Fruit fly (Drosophila melanogaster) whole organism, prepupa: ENCODE data around the gene Fancm.
A peak's percentile ranks its signal among the peaks of the same experiment; 100 is the strongest.

ENCODE experiments used
- Blimp-1 ChIP-seq: fragments of 200-800 bp; sonication (Bioruptor generic); optimal IDR thresholded peaks from 3 replicates; lab custom pipeline; 2017; ENCODE audit warnings: missing biosample characterization, missing genetic modification characterization, mild to moderate bottlenecking, moderate library complexity, missing genetic modification reagents
- CG10631 ChIP-seq: fragments of 200-800 bp; sonication (Bioruptor generic); optimal IDR thresholded peaks from 2 replicates; lab custom pipeline; 2016; ENCODE audit warnings: missing biosample characterization, missing genetic modification characterization
- CG10669 ChIP-seq: fragments of 200-800 bp; sonication (Bioruptor generic); optimal IDR thresholded peaks from 3 replicates; lab custom pipeline; 2018; ENCODE audit warnings: missing biosample characterization, mild to moderate bottlenecking, missing genetic modification characterization, moderate library complexity
- CG11902 ChIP-seq: fragments of 200-800 bp; sonication (Bioruptor generic); optimal IDR thresholded peaks from 3 replicates; lab custom pipeline; 2016; ENCODE audit warnings: missing biosample characterization, missing genetic modification characterization
- CG15336 ChIP-seq: fragments of 200-800 bp; sonication (Bioruptor generic); IDR thresholded peaks from 2 replicates; pipeline ENCODE4 v1.3.6; 2022; ENCODE audit warnings: missing biosample characterization, missing genetic modification characterization
- CG1621 ChIP-seq: fragments of 200-800 bp; sonication (Bioruptor generic); optimal IDR thresholded peaks from 3 replicates; lab custom pipeline; 2018; ENCODE audit warnings: missing biosample characterization, mild to moderate bottlenecking, missing genetic modification characterization
- CG32006 ChIP-seq: fragments of 200-800 bp; sonication (Bioruptor generic); optimal IDR thresholded peaks from 3 replicates; lab custom pipeline; 2017; ENCODE audit warnings: missing biosample characterization, mild to moderate bottlenecking, missing genetic modification characterization
- CG3919 ChIP-seq: fragments of 200-800 bp; sonication (Bioruptor generic); optimal IDR thresholded peaks from 3 replicates; lab custom pipeline; 2016; ENCODE audit warnings: missing biosample characterization, missing genetic modification characterization
- CG6808 ChIP-seq: fragments of 200-800 bp; sonication (Bioruptor generic); optimal IDR thresholded peaks from 3 replicates; lab custom pipeline; 2017; ENCODE audit warnings: missing biosample characterization, missing genetic modification characterization, mild to moderate bottlenecking, moderate library complexity, missing genetic modification reagents
- CG7368 ChIP-seq: fragments of 200-800 bp; sonication (Bioruptor generic); optimal IDR thresholded peaks from 3 replicates; lab custom pipeline; 2016; ENCODE audit warnings: missing biosample characterization, missing genetic modification characterization
- CG8632 ChIP-seq: fragments of 200-800 bp; sonication (Bioruptor generic); optimal IDR thresholded peaks from 3 replicates; lab custom pipeline; 2016; ENCODE audit warnings: missing biosample characterization, missing genetic modification characterization
- CG9139 ChIP-seq: fragments of 200-800 bp; sonication (Bioruptor generic); optimal IDR thresholded peaks from 3 replicates; lab custom pipeline; 2017; ENCODE audit warnings: missing biosample characterization, mild to moderate bottlenecking, missing genetic modification characterization
- Eip75B ChIP-seq: fragments of 200-800 bp; sonication (Bioruptor generic); optimal IDR thresholded peaks from 3 replicates; lab custom pipeline; 2016; ENCODE audit warnings: missing biosample characterization, missing genetic modification characterization
- Eip78C ChIP-seq: fragments of 200-800 bp; sonication (Bioruptor generic); peaks from one replicate; lab custom pipeline; 2016; ENCODE audit warnings: missing biosample characterization, missing genetic modification characterization
- Eip93F ChIP-seq: fragments of 200-800 bp; sonication (Bioruptor generic); optimal IDR thresholded peaks from 2 replicates; lab custom pipeline; 2016; ENCODE audit warnings: missing biosample characterization, mild to moderate bottlenecking, missing genetic modification characterization
- Ets21C ChIP-seq: fragments of 200-800 bp; sonication (Bioruptor generic); optimal IDR thresholded peaks from 3 replicates; lab custom pipeline; 2016; ENCODE audit warnings: missing biosample characterization, missing genetic modification characterization
- Gug ChIP-seq: fragments of 200-800 bp; sonication (Bioruptor generic); IDR thresholded peaks from 2 replicates; pipeline ENCODE4 v1.3.6; 2022; ENCODE audit warnings: missing biosample characterization, missing genetic modification characterization
- Hr38 ChIP-seq: sonication (Bioruptor generic); optimal IDR thresholded peaks from 2 replicates; lab custom pipeline; 2016; ENCODE audit warnings: missing biosample characterization, missing genetic modification characterization
- Hr39 ChIP-seq: fragments of 200-800 bp; sonication (Bioruptor generic); optimal IDR thresholded peaks from 2 replicates; lab custom pipeline; 2016; ENCODE audit warnings: missing biosample characterization, missing genetic modification characterization
- Hr4 ChIP-seq: fragments of 200-800 bp; sonication (Bioruptor generic); optimal IDR thresholded peaks from 3 replicates; lab custom pipeline; 2016; ENCODE audit warnings: missing biosample characterization, missing genetic modification characterization
- Lpt ChIP-seq: fragments of 200-800 bp; sonication (Bioruptor generic); optimal IDR thresholded peaks from 3 replicates; lab custom pipeline; 2016; ENCODE audit warnings: missing biosample characterization, missing genetic modification characterization
- Met ChIP-seq: fragments of 200-800 bp; sonication (Bioruptor generic); optimal IDR thresholded peaks from 3 replicates; lab custom pipeline; 2016; ENCODE audit warnings: missing biosample characterization, missing genetic modification characterization
- Smox ChIP-seq: fragments of 200-800 bp; sonication (Bioruptor generic); optimal IDR thresholded peaks from 3 replicates; lab custom pipeline; 2016; ENCODE audit warnings: missing biosample characterization, missing genetic modification characterization
- Sox102F ChIP-seq: fragments of 200-800 bp; sonication (Bioruptor generic); optimal IDR thresholded peaks from 2 replicates; lab custom pipeline; 2016; ENCODE audit warnings: missing biosample characterization, mild to moderate bottlenecking, missing genetic modification characterization
- Sox14 ChIP-seq: fragments of 200-800 bp; sonication (Bioruptor generic); optimal IDR thresholded peaks from 3 replicates; lab custom pipeline; 2016; ENCODE audit warnings: missing biosample characterization, missing genetic modification characterization
- achi ChIP-seq: fragments of 200-800 bp; sonication (Bioruptor generic); optimal IDR thresholded peaks from 3 replicates; lab custom pipeline; 2016; ENCODE audit warnings: missing biosample characterization, missing genetic modification characterization
- acj6 ChIP-seq: fragments of 200-800 bp; sonication (Bioruptor generic); optimal IDR thresholded peaks from 3 replicates; lab custom pipeline; 2016; ENCODE audit warnings: missing biosample characterization, missing genetic modification characterization
- cyc ChIP-seq: fragments of 200-800 bp; sonication (Bioruptor generic); optimal IDR thresholded peaks from 3 replicates; lab custom pipeline; 2016; ENCODE audit warnings: missing biosample characterization, missing genetic modification characterization
- dac ChIP-seq: fragments of 200-800 bp; sonication (Bioruptor generic); optimal IDR thresholded peaks from 2 replicates; lab custom pipeline; 2017; ENCODE audit warnings: missing biosample characterization, mild to moderate bottlenecking, missing genetic modification characterization
- dsx ChIP-seq: fragments of 200-800 bp; optimal IDR thresholded peaks from 3 replicates; lab custom pipeline; 2019; ENCODE audit warnings: missing biosample characterization, mild to moderate bottlenecking, missing genetic modification characterization, moderate library complexity; ENCODE audit not compliant: poor library complexity, severe bottlenecking
- eg ChIP-seq: fragments of 200-800 bp; sonication (Bioruptor generic); IDR thresholded peaks from 3 replicates; pipeline ENCODE4 v1.3.6; 2022; ENCODE audit warnings: missing biosample characterization, missing genetic modification characterization
- fd85E ChIP-seq: fragments of 200-800 bp; sonication (Bioruptor generic); optimal IDR thresholded peaks from 3 replicates; lab custom pipeline; 2016; ENCODE audit warnings: missing biosample characterization, missing genetic modification characterization
- pdm3 ChIP-seq: fragments of 200-800 bp; sonication (Bioruptor generic); optimal IDR thresholded peaks from 3 replicates; lab custom pipeline; 2016; ENCODE audit warnings: missing biosample characterization, missing genetic modification characterization
- spab ChIP-seq: fragments of 200-800 bp; sonication (Bioruptor generic); optimal IDR thresholded peaks from 2 replicates; lab custom pipeline; 2017; ENCODE audit warnings: missing biosample characterization, mild to moderate bottlenecking, missing genetic modification characterization, missing genetic modification reagents
- ss ChIP-seq, 2 experiments: fragments of 200-800 bp; sonication (Bioruptor generic); optimal IDR thresholded peaks; 2 replicates in 1 of 2; 3 replicates in 1 of 2; lab custom pipeline; 2017 to 2018; ENCODE audit warnings: mild to moderate bottlenecking in 2 of 2, missing biosample characterization in 2 of 2, missing genetic modification characterization in 2 of 2, moderate library complexity in 1 of 2
- topi ChIP-seq: fragments of 200-800 bp; sonication (Bioruptor generic); optimal IDR thresholded peaks from 3 replicates; lab custom pipeline; 2016; ENCODE audit warnings: missing biosample characterization, missing genetic modification characterization

The Fancm gene

DNA sequence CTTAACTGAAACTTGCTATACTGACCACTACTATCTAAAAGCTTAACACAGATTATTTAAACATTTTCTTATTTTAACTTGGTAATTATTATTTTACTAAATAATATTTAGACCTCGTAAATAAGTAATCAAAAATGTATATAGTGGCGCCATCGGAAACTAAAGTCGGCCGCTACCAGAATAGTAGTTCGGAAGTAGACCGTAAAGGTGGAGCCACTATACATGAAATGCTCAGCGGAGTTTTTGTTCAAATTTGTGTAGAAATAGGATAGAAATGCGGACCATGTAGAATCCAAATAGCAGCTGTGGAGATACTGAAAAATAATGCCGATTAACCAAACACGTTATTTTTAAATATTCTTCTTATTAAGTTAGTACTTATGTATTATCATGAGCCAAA lies 38.1 kb downstream of the Fancm start (continued):
- TF ChIP-seq CG1621 (tag; lab: Kevin White, UChicago) (peak; percentile 85), spab (GFP tag; lab: Kevin White, UChicago) (peak; percentile 69), Eip78C (peak; percentile 97), CG9139 (GFP tag; lab: Kevin White, UChicago) (peak; percentile 78), CG15336 (GFP tag; lab: Robert Waterston, UW) (no peak), CG11902 (GFP tag; lab: Kevin White, UChicago) (peak; percentile 90), CG7368 (GFP tag; lab: Kevin White, UChicago) (peak; percentile 94), dac (GFP tag; lab: Kevin White, UChicago) (peak; percentile 86), dsx (no peak), topi (GFP tag; lab: Kevin White, UChicago) (peak; percentile 92), Hr39 (GFP tag; lab: Kevin White, UChicago) (peak; percentile 97), Eip75B (GFP tag; lab: Kevin White, UChicago) (peak; percentile 89), eg (GFP tag; lab: Robert Waterston, UW) (peak; percentile 93), Smox (GFP tag; lab: Kevin White, UChicago) (peak; percentile 87), Met (GFP tag; lab: Kevin White, UChicago) (peak; percentile 95), CG8632 (GFP tag; lab: Kevin White, UChicago) (peak; percentile 84), fd85E (peak; percentile 55), CG32006 (GFP tag; lab: Kevin White, UChicago) (peak; percentile 74), ss (GFP tag; optimal IDR thresholded peaks at IDR 0.05; lab: Kevin White, UChicago) (peak; percentile 33 to 89), achi (GFP tag; lab: Kevin White, UChicago) (peak; percentile 88), Ets21C (GFP tag; lab: Kevin White, UChicago) (peak; percentile 83), CG6808 (GFP tag; lab: Kevin White, UChicago) (peak; percentile 81), cyc (GFP tag; lab: Kevin White, UChicago) (peak; percentile 97), acj6 (peak; percentile 95), CG10631 (GFP tag; lab: Kevin White, UChicago) (peak; percentile 89), Sox14 (GFP tag; lab: Kevin White, UChicago) (peak; percentile 85), CG10669 (GFP tag; lab: Kevin White, UChicago) (peak; percentile 89), Blimp-1 (peak; percentile 80), Eip93F (no peak)
- TF ChIP-seq, all 60 proteins: peak for 54

dm6 chr3R:21520756-21521155 lies 38.6 kb downstream of the Fancm start, which contains the start of gene sp3:
Gene sp3 (plus strand): TSS chr3R:21520928.
- TF ChIP-seq CG10631 (GFP tag; lab: Kevin White, UChicago), result no peak
- no peak for TF ChIP-seq CG11902 (GFP tag; lab: Kevin White, UChicago)
- TF ChIP-seq CG3919 (GFP tag; lab: Kevin White, UChicago), result no peak
- no peak for TF ChIP-seq CG32006 (GFP tag; lab: Kevin White, UChicago)
- no peak for TF ChIP-seq Lpt (GFP tag; lab: Kevin White, UChicago)
- TF ChIP-seq pdm3 (GFP tag; lab: Kevin White, UChicago), result no peak
- no peak for TF ChIP-seq Gug (GFP tag; lab: Robert Waterston, UW)
- TF ChIP-seq topi (GFP tag; lab: Kevin White, UChicago), result no peak
- no peak for TF ChIP-seq Smox (GFP tag; lab: Kevin White, UChicago)
- no peak for TF ChIP-seq Hr38 (GFP tag; lab: Kevin White, UChicago)
- TF ChIP-seq Hr4, result no peak
- TF ChIP-seq CG15336 (GFP tag; lab: Robert Waterston, UW), result no peak
- TF ChIP-seq CG8632 (GFP tag; lab: Kevin White, UChicago), result no peak
- no peak for TF ChIP-seq Blimp-1
- TF ChIP-seq achi (GFP tag; lab: Kevin White, UChicago), result no peak
- TF ChIP-seq, all 60 proteins: peak for 0

dm6 chr3R:21521780-21522179 lies 39.7 kb downstream of the Fancm start:
- TF ChIP-seq Sox102F (no peak), Ets21C (GFP tag; lab: Kevin White, UChicago) (no peak), CG1621 (tag; lab: Kevin White, UChicago) (no peak), topi (GFP tag; lab: Kevin White, UChicago) (no peak)
